Worm (Caenorhabditis elegans) whole organism, young adult: ENCODE data around the gene ZC53.22.

Experiments
- B0336.3 ChIP-seq: fragments of 200-800 bp; sonication (Bioruptor generic); IDR thresholded peaks from 2 replicates; pipeline ENCODE4 v1.3.6; 2022; ENCODE audit warnings: missing genetic modification characterization, missing compliant biosample characterization
- D2030.7 ChIP-seq: fragments of 200-800 bp; sonication (Bioruptor generic); IDR thresholded peaks from 2 replicates; pipeline ENCODE4 v1.3.6; 2022; ENCODE audit warnings: missing genetic modification reagents, missing genetic modification characterization, missing compliant biosample characterization
- F23B12.7 ChIP-seq: sonication (generic microtip); optimal IDR thresholded peaks from 2 replicates; lab custom pipeline; 2017; ENCODE audit warnings: missing genetic modification characterization, mild to moderate bottlenecking, missing compliant biosample characterization, antibody characterized with exemption, moderate library complexity; ENCODE audit not compliant: insufficient read depth
- F57A8.1 ChIP-seq: fragments of 200-800 bp; sonication (Bioruptor generic); optimal IDR thresholded peaks from 2 replicates; lab custom pipeline; 2018; ENCODE audit warnings: mild to moderate bottlenecking, missing genetic modification characterization, moderate library complexity, missing compliant biosample characterization
- K12H6.12 ChIP-seq: fragments of 200-800 bp; sonication (Bioruptor generic); optimal IDR thresholded peaks from 2 replicates; lab custom pipeline; 2018; ENCODE audit warnings: mild to moderate bottlenecking, missing genetic modification characterization, missing compliant biosample characterization
- ZK185.1 ChIP-seq: sonication (generic microtip); optimal IDR thresholded peaks from 2 replicates; lab custom pipeline; 2016; ENCODE audit warnings: mild to moderate bottlenecking, missing genetic modification characterization, missing compliant biosample characterization; ENCODE audit not compliant: poor library complexity, severe bottlenecking
- aptf-3 ChIP-seq: fragments of 200-800 bp; sonication (Bioruptor generic); IDR thresholded peaks from 2 replicates; pipeline ENCODE4 v1.3.6; 2022; ENCODE audit warnings: missing genetic modification characterization, missing compliant biosample characterization
- attf-3 ChIP-seq: fragments of 200-800 bp; sonication (Bioruptor generic); conservative IDR thresholded peaks from 2 replicates; pipeline ENCODE4 v1.3.6; 2022; ENCODE audit warnings: missing genetic modification reagents, missing genetic modification characterization, missing compliant biosample characterization
- ccch-3 ChIP-seq: fragments of 200-800 bp; sonication (Bioruptor generic); optimal IDR thresholded peaks from 2 replicates; lab custom pipeline; 2018; ENCODE audit warnings: mild to moderate bottlenecking, missing genetic modification characterization, missing compliant biosample characterization
- cebp-1 ChIP-seq, 2 experiments: fragments of 200-800 bp in 1 of 2; sonication (Bioruptor generic) in 1 of 2; sonication (generic microtip) in 1 of 2; IDR thresholded peaks in 1 of 2; optimal IDR thresholded peaks in 1 of 2; 2 replicates each; pipeline versions ENCODE4 v1.3.6 to Lab custom; 2017 to 2022; ENCODE audit warnings: missing compliant biosample characterization in 2 of 2, missing genetic modification characterization in 2 of 2, mild to moderate bottlenecking in 1 of 2, missing genetic modification reagents in 1 of 2, moderate library complexity in 1 of 2
- ceh-100 ChIP-seq: fragments of 200-800 bp; sonication (Bioruptor generic); IDR thresholded peaks from 2 replicates; pipeline ENCODE4 v1.3.6; 2022; ENCODE audit warnings: missing genetic modification reagents, missing genetic modification characterization, missing compliant biosample characterization
- ceh-91 ChIP-seq: fragments of 200-800 bp; sonication (Bioruptor generic); IDR thresholded peaks from 2 replicates; pipeline ENCODE4 v1.3.6; 2022; ENCODE audit warnings: missing genetic modification reagents, missing genetic modification characterization, missing compliant biosample characterization
- dpff-1 ChIP-seq: sonication (generic microtip); optimal IDR thresholded peaks from 2 replicates; lab custom pipeline; 2017; ENCODE audit warnings: mild to moderate bottlenecking, missing genetic modification characterization, missing compliant biosample characterization
- dpl-1 ChIP-seq: fragments of 150-350 bp; optimal IDR thresholded peaks from 2 replicates; lab custom pipeline; 2014; ENCODE audit warnings: missing biosample characterization, missing genetic modification reagents, missing genetic modification characterization
- egl-18 ChIP-seq: fragments of 200-800 bp; sonication (Bioruptor generic); IDR thresholded peaks from 2 replicates; pipeline ENCODE4 v1.3.6; 2022; ENCODE audit warnings: missing genetic modification reagents, missing genetic modification characterization, missing compliant biosample characterization
- egrh-3 ChIP-seq: fragments of 200-800 bp; sonication (Bioruptor generic); IDR thresholded peaks from 2 replicates; pipeline ENCODE4 v1.3.6; 2022; ENCODE audit warnings: missing genetic modification reagents, missing genetic modification characterization, missing compliant biosample characterization
- hlh-26 ChIP-seq: fragments of 200-800 bp; sonication (Bioruptor generic); conservative IDR thresholded peaks from 2 replicates; pipeline ENCODE4 v1.3.6; 2022; ENCODE audit warnings: missing genetic modification reagents, missing genetic modification characterization, missing compliant biosample characterization
- hrde-1 ChIP-seq: sonication (generic microtip); optimal IDR thresholded peaks from 2 replicates; lab custom pipeline; 2016; ENCODE audit warnings: missing genetic modification characterization, mild to moderate bottlenecking, missing compliant biosample characterization, moderate library complexity, missing genotype, missing genetic modification reagents, borderline replicate concordance
- let-526 ChIP-seq: fragments of 200-800 bp; sonication (Bioruptor generic); IDR thresholded peaks from 2 replicates; pipeline ENCODE4 v1.3.6; 2022; ENCODE audit warnings: missing genetic modification reagents, missing genetic modification characterization, missing compliant biosample characterization
- lsy-27 ChIP-seq: sonication (generic microtip); optimal IDR thresholded peaks from 2 replicates; lab custom pipeline; 2017; ENCODE audit warnings: missing genetic modification characterization, mild to moderate bottlenecking, missing compliant biosample characterization, antibody characterized with exemption, missing genotype, borderline replicate concordance; ENCODE audit not compliant: insufficient read depth
- mel-28 ChIP-seq: sonication (generic microtip); optimal IDR thresholded peaks from 2 replicates; lab custom pipeline; 2016; ENCODE audit warnings: borderline replicate concordance, mild to moderate bottlenecking, missing genetic modification characterization, missing compliant biosample characterization
- mes-4 ChIP-seq: sonication (generic microtip); optimal IDR thresholded peaks from 2 replicates; lab custom pipeline; 2016; ENCODE audit warnings: missing genotype, missing genetic modification characterization, missing compliant biosample characterization
- mxl-1 ChIP-seq: sonication (generic microtip); optimal IDR thresholded peaks from 2 replicates; lab custom pipeline; 2016; ENCODE audit warnings: missing genetic modification characterization, missing compliant biosample characterization
- nfya-1 ChIP-seq: sonication (generic microtip); optimal IDR thresholded peaks from 2 replicates; lab custom pipeline; 2017; ENCODE audit warnings: antibody characterized with exemption, missing compliant biosample characterization, missing genetic modification characterization, borderline replicate concordance; ENCODE audit not compliant: insufficient read depth
- pha-4 ChIP-seq: fragments of 150-350 bp; sonication (generic microtip); optimal IDR thresholded peaks from 2 replicates; lab custom pipeline; 2014; ENCODE audit warnings: missing biosample characterization, missing genetic modification reagents, missing genetic modification characterization
- rec-8 ChIP-seq, 2 experiments: sonication (generic microtip); optimal IDR thresholded peaks; 2 replicates each; lab custom pipeline; 2016; ENCODE audit warnings: mild to moderate bottlenecking in 2 of 2, missing genetic modification characterization in 2 of 2, missing genetic modification reagents in 2 of 2, missing genotype in 2 of 2, missing biosample characterization in 1 of 2, missing compliant biosample characterization in 1 of 2, moderate library complexity in 1 of 2
- sdz-38 ChIP-seq: sonication (generic microtip); optimal IDR thresholded peaks from 2 replicates; lab custom pipeline; 2016; ENCODE audit warnings: missing genotype, missing genetic modification characterization, missing compliant biosample characterization
- sea-2 ChIP-seq: fragments of 200-800 bp; sonication (Bioruptor generic); IDR thresholded peaks from 2 replicates; pipeline ENCODE4 v1.3.6; 2022; ENCODE audit warnings: missing genetic modification characterization, missing compliant biosample characterization
- snpc-1.1 ChIP-seq: sonication (generic microtip); optimal IDR thresholded peaks from 2 replicates; lab custom pipeline; 2017; ENCODE audit warnings: missing genetic modification characterization, mild to moderate bottlenecking, missing compliant biosample characterization, antibody characterized with exemption, moderate library complexity, missing genotype, missing genetic modification reagents; ENCODE audit not compliant: insufficient read depth
- snpc-3.4 ChIP-seq: sonication (generic microtip); optimal IDR thresholded peaks from 2 replicates; lab custom pipeline; 2017; ENCODE audit warnings: missing genetic modification characterization, mild to moderate bottlenecking, missing compliant biosample characterization, antibody characterized with exemption, moderate library complexity, missing genotype, missing genetic modification reagents
- tbp1 ChIP-seq: fragments of 200-800 bp; sonication (Bioruptor generic); optimal IDR thresholded peaks from 2 replicates; lab custom pipeline; 2018; ENCODE audit warnings: mild to moderate bottlenecking, missing genetic modification characterization, missing compliant biosample characterization
- ztf-28 ChIP-seq: fragments of 200-800 bp; sonication (Bioruptor generic); IDR thresholded peaks from 2 replicates; pipeline ENCODE4 v1.3.6; 2022; ENCODE audit warnings: missing genetic modification reagents, missing genetic modification characterization, missing compliant biosample characterization

ZC53.22 gene

ce11 chrX:1909353-1909752 is 12.8 kb downstream of the ZC53.22 start (continued):
- TF ChIP-seq D2030.7 (GFP tag; lab: Robert Waterston, UW) (no peak), hlh-26 (GFP tag; lab: Robert Waterston, UW) (no peak), dpl-1 (GFP tag; lab: Kevin White, UChicago) (no peak), hrde-1 (tag; lab: Kevin White, UChicago) (no peak), B0336.3 (GFP tag; lab: Robert Waterston, UW) (peak; percentile 92), tbp1 (GFP tag; lab: Kevin White, UChicago) (no peak), rec-8 (tag; optimal IDR thresholded peaks at IDR 0.05; lab: Kevin White, UChicago) (no peak), snpc-1.1 (no peak), lsy-27 (tag; lab: Kevin White, UChicago) (no peak), egrh-3 (GFP tag; lab: Robert Waterston, UW) (no peak)

- TF ChIP-seq ccch-3 (GFP tag; lab: Kevin White, UChicago) (no peak), mel-28 (tag; lab: Kevin White, UChicago) (no peak), cebp-1 (GFP tag; IDR thresholded peaks at IDR 0.05; lab: Robert Waterston, UW) (no peak), cebp-1 (tag; optimal IDR thresholded peaks at IDR 0.05; lab: Kevin White, UChicago) (no peak)
Measured at ce11 chrX:1907009-1907408, 15.2 kb downstream of the ZC53.22 start.

- TF ChIP-seq F57A8.1 (GFP tag; lab: Kevin White, UChicago): no peak
- no peak for TF ChIP-seq attf-3 (GFP tag; lab: Robert Waterston, UW)
- no peak for TF ChIP-seq pha-4
- TF ChIP-seq sdz-38 (tag; lab: Kevin White, UChicago): no peak
- no peak for TF ChIP-seq lsy-27 (tag; lab: Kevin White, UChicago)
- TF ChIP-seq nfya-1: no peak
- TF ChIP-seq mes-4 (tag; lab: Kevin White, UChicago): no peak
- TF ChIP-seq ceh-100 (GFP tag; lab: Robert Waterston, UW): no peak
- no peak for TF ChIP-seq let-526 (GFP tag; lab: Robert Waterston, UW)
- no peak for TF ChIP-seq ceh-91 (GFP tag; lab: Robert Waterston, UW)
- no peak for TF ChIP-seq egrh-3 (GFP tag; lab: Robert Waterston, UW)
- TF ChIP-seq K12H6.12 (tag; lab: Kevin White, UChicago): no peak
- TF ChIP-seq sea-2: no peak
Measured at ce11 chrX:1901480-1901879, 20.7 kb downstream of the ZC53.22 start.

- TF ChIP-seq mxl-1 (tag; lab: Kevin White, UChicago): no peak
- TF ChIP-seq egl-18 (GFP tag; lab: Robert Waterston, UW): no peak
- TF ChIP-seq dpff-1 (tag; lab: Kevin White, UChicago): no peak
- TF ChIP-seq ztf-28: no peak
- no peak for TF ChIP-seq aptf-3
- TF ChIP-seq ZK185.1: no peak
- TF ChIP-seq nfya-1: no peak
- TF ChIP-seq F23B12.7 (tag; lab: Kevin White, UChicago): no peak
- no peak for TF ChIP-seq snpc-3.4 (tag; lab: Kevin White, UChicago)
- TF ChIP-seq hrde-1 (tag; lab: Kevin White, UChicago): no peak
- TF ChIP-seq, all 124 proteins: peak for 0
Measured at ce11 chrX:1897243-1897642, 25.0 kb downstream of the ZC53.22 start, which contains the start of gene B0294.1. TSS of gene B0294.1 (minus strand) at chrX:1897343.
